Fruit fly (Drosophila melanogaster): ENCODE data around the gene bcn92.

Gene bcn92

dm6 chrX:2137587-2138341 is 11.7 kb downstream of the bcn92 start (continued):
- peak; percentile 99 for TF ChIP-seq Fer2 (tag; optimal IDR thresholded peaks at IDR 0.05)
- peak; percentile 93 for TF ChIP-seq CG31365 (tag; optimal IDR thresholded peaks at IDR 0.05)
- peak; percentile 35 for TF ChIP-seq CG3163 (GFP tag; optimal IDR thresholded peaks at IDR 0.05)
- peak; percentile 80 for TF ChIP-seq pb (GFP tag; optimal IDR thresholded peaks at IDR 0.05)
- TF ChIP-seq BtbVII (GFP tag; optimal IDR thresholded peaks at IDR 0.05) = peak; percentile 99
- peak; percentile 99 for TF ChIP-seq Dek (tag; optimal IDR thresholded peaks at IDR 0.05)
- peak; percentile 99 for TF ChIP-seq HLH3B (GFP tag; IDR thresholded peaks at IDR 0.05)
- TF ChIP-seq CG18262 (tag; optimal IDR thresholded peaks at IDR 0.05) = peak; percentile 99

- peak; percentile 100 for TF ChIP-seq CG5245 (GFP tag; optimal IDR thresholded peaks at IDR 0.05)
- peak; percentile 100 for TF ChIP-seq gro (GFP tag; optimal IDR thresholded peaks at IDR 0.05)
- peak; percentile 100 for TF ChIP-seq tgo (GFP tag; IDR thresholded peaks at IDR 0.05)
- no peak for TF ChIP-seq unc-4 (GFP tag; IDR thresholded peaks at IDR 0.05; ENCODE audit: partially characterized antibody)
- TF ChIP-seq CG30431 (GFP tag; optimal IDR thresholded peaks at IDR 0.05) = peak; percentile 100
- TF ChIP-seq CG7745 (tag; optimal IDR thresholded peaks at IDR 0.05) = peak; percentile 99
- peak; percentile 100 for TF ChIP-seq fd3F (GFP tag; optimal IDR thresholded peaks at IDR 0.05)
- TF ChIP-seq Lim3 (GFP tag; IDR thresholded peaks at IDR 0.05) = peak; percentile 100
- peak; percentile 100 for TF ChIP-seq stc (GFP tag; IDR thresholded peaks at IDR 0.05)
- no peak for TF ChIP-seq amos (GFP tag; IDR thresholded peaks at IDR 0.05; ENCODE audit: partially characterized antibody)
- peak; percentile 100 for TF ChIP-seq Dad (GFP tag; optimal IDR thresholded peaks at IDR 0.05)
- TF ChIP-seq Deaf1 (tag; optimal IDR thresholded peaks at IDR 0.05) = peak; percentile 90
- TF ChIP-seq CG9932 (GFP tag; IDR thresholded peaks at IDR 0.05) = peak; percentile 100
- peak; percentile 100 for TF ChIP-seq CG9609 (GFP tag; optimal IDR thresholded peaks at IDR 0.05)
- TF ChIP-seq CG2889 (GFP tag; IDR thresholded peaks at IDR 0.05) = peak; percentile 100
- no peak for TF ChIP-seq zen2 (GFP tag; IDR thresholded peaks at IDR 0.05; ENCODE audit: partially characterized antibody)
- peak; percentile 100 for TF ChIP-seq CG17829 (tag; optimal IDR thresholded peaks at IDR 0.05)
- peak; percentile 100 for TF ChIP-seq CG2875 (GFP tag; optimal IDR thresholded peaks at IDR 0.05)
- peak; percentile 100 for TF ChIP-seq CG12219 (GFP tag; optimal IDR thresholded peaks at IDR 0.05)
- peak; percentile 97 for TF ChIP-seq Myb (GFP tag; optimal IDR thresholded peaks at IDR 0.05)
- TF ChIP-seq ara (GFP tag; IDR thresholded peaks at IDR 0.05) = peak; percentile 100
- peak; percentile 94 for TF ChIP-seq CG9437 (GFP tag; optimal IDR thresholded peaks at IDR 0.05)
- peak; percentile 100 for TF ChIP-seq CG32772 (GFP tag; IDR thresholded peaks at IDR 0.05)
- TF ChIP-seq HHEX (GFP tag; optimal IDR thresholded peaks at IDR 0.05) = peak; percentile 100
- TF ChIP-seq sc (optimal IDR thresholded peaks at IDR 0.05) = no peak
- TF ChIP-seq sc (GFP tag; optimal IDR thresholded peaks at IDR 0.05) = peak; percentile 100
- peak; percentile 100 for TF ChIP-seq Rx (GFP tag; IDR thresholded peaks at IDR 0.05)
- TF ChIP-seq NfI (GFP tag; optimal IDR thresholded peaks at IDR 0.05) = peak; percentile 100
- peak; percentile 100 for TF ChIP-seq caup (GFP tag; optimal IDR thresholded peaks at IDR 0.05; ENCODE audit: severe bottlenecking)
- TF ChIP-seq fu2 (GFP tag; optimal IDR thresholded peaks at IDR 0.05) = peak; percentile 100
- TF ChIP-seq aop (GFP tag; IDR thresholded peaks at IDR 0.05) = peak; percentile 99
- TF ChIP-seq crol (GFP tag; IDR thresholded peaks at IDR 0.05) = peak; percentile 96
- TF ChIP-seq grau (tag; optimal IDR thresholded peaks at IDR 0.05) = peak; percentile 100
- peak; percentile 98 for TF ChIP-seq CG1832 (GFP tag; optimal IDR thresholded peaks at IDR 0.05)
- peak; percentile 60 for TF ChIP-seq Dref (GFP tag; IDR thresholded peaks at IDR 0.05)
- peak; percentile 100 for TF ChIP-seq ro (GFP tag; IDR thresholded peaks at IDR 0.05)
- peak; percentile 100 for TF ChIP-seq ken (GFP tag; IDR thresholded peaks at IDR 0.05)
- peak; percentile 100 for TF ChIP-seq CG14667 (GFP tag; IDR thresholded peaks at IDR 0.05)
- TF ChIP-seq zfh1 (GFP tag; IDR thresholded peaks at IDR 0.05) = peak; percentile 100
- peak; percentile 100 for TF ChIP-seq CG10654 (GFP tag; optimal IDR thresholded peaks at IDR 0.05)
Observed at dm6 chrX:2136831-2137452, 12.5 kb downstream of the bcn92 start.

Measured in whole organism, embryonic.